Worm (Caenorhabditis elegans) whole organism, mixed stage, embryonic: ENCODE results near the gene F20C5.5.

ENCODE experiments used
- ceh-43 ChIP-seq: fragments of 200-800 bp; sonication (Bioruptor generic); optimal IDR thresholded peaks from 2 replicates; lab custom pipeline; 2018; ENCODE audit warnings: mild to moderate bottlenecking, missing genetic modification characterization, moderate library complexity, missing compliant biosample characterization
- ces-1 ChIP-seq: fragments of 150-350 bp; optimal IDR thresholded peaks from 2 replicates; lab custom pipeline; 2014; ENCODE audit warnings: missing biosample characterization, missing genetic modification reagents, missing genetic modification characterization
- lin-13 ChIP-seq: fragments of 150-350 bp; optimal IDR thresholded peaks from 2 replicates; lab custom pipeline; 2014; ENCODE audit warnings: missing biosample characterization, missing genetic modification characterization
- lsy-2 ChIP-seq: fragments of 150-350 bp; optimal IDR thresholded peaks from 2 replicates; lab custom pipeline; 2014; ENCODE audit warnings: missing biosample characterization, missing genetic modification characterization
- mab-5 ChIP-seq: fragments of 150-350 bp; optimal IDR thresholded peaks from 2 replicates; lab custom pipeline; 2014; ENCODE audit warnings: missing biosample characterization, missing genetic modification characterization
- mep-1 ChIP-seq: fragments of 150-350 bp; optimal IDR thresholded peaks from 2 replicates; lab custom pipeline; 2017; ENCODE audit warnings: missing biosample characterization, missing genetic modification reagents, missing genetic modification characterization, inconsistent platforms
- nhr-12 ChIP-seq: fragments of 150-350 bp; optimal IDR thresholded peaks from 2 replicates; lab custom pipeline; 2014; ENCODE audit warnings: missing biosample characterization, missing genetic modification characterization
- snpc-4 ChIP-seq: fragments of 150-350 bp; optimal IDR thresholded peaks from 2 replicates; lab custom pipeline; 2014; ENCODE audit warnings: missing biosample characterization, missing genetic modification characterization
- sptf-1 ChIP-seq: sonication (generic microtip); optimal IDR thresholded peaks from 2 replicates; lab custom pipeline; 2017; ENCODE audit warnings: mild to moderate bottlenecking, missing genetic modification characterization, moderate library complexity, missing compliant biosample characterization
- unc-62 ChIP-seq: fragments of 150-350 bp; optimal IDR thresholded peaks from 2 replicates; lab custom pipeline; 2014; ENCODE audit warnings: missing biosample characterization, missing genetic modification reagents, missing genetic modification characterization
- ztf-11 ChIP-seq: fragments of 150-350 bp; optimal IDR thresholded peaks from 2 replicates; lab custom pipeline; 2014; ENCODE audit warnings: missing biosample characterization, missing genetic modification characterization

ce11 chrIV:8745591-8746302 lies 23.7 kb downstream of the F20C5.5 start, which contains the start of the genes F20C5.7 and parg-1:
- TF ChIP-seq snpc-4 (tag; lab: Kevin White, UChicago) (no peak), lsy-2 (no peak), unc-62 (no peak), ztf-11 (tag; lab: Kevin White, UChicago) (no peak), mep-1 (no peak), mab-5 (tag; lab: Kevin White, UChicago) (no peak), ces-1 (GFP tag; lab: Kevin White, UChicago) (no peak), nhr-12 (tag; lab: Kevin White, UChicago) (no peak), ceh-43 (GFP tag; lab: Kevin White, UChicago) (no peak), sptf-1 (no peak), lin-13 (tag; lab: Kevin White, UChicago) (no peak)
